Fruit fly (Drosophila melanogaster) whole organism, embryonic: Measurements from ENCODE around the gene nSMase.

Experiments used
- CG10654 ChIP-seq: fragments of 200-800 bp; sonication (Bioruptor generic); optimal IDR thresholded peaks from 2 replicates; lab custom pipeline; 2016; ENCODE audit warnings: missing biosample characterization, missing genetic modification characterization
- CG11560 ChIP-seq: fragments of 200-800 bp; sonication (Bioruptor generic); IDR thresholded peaks from 3 replicates; pipeline ENCODE4 v1.3.6; 2022; ENCODE audit warnings: missing biosample characterization, missing genetic modification characterization
- CG12769 ChIP-seq: fragments of 200-800 bp; sonication (Bioruptor generic); optimal IDR thresholded peaks from 2 replicates; lab custom pipeline; 2019; ENCODE audit warnings: missing biosample characterization, mild to moderate bottlenecking, missing genetic modification characterization, moderate library complexity
- CG14860 ChIP-seq: fragments of 200-800 bp; sonication (Bioruptor generic); IDR thresholded peaks from 3 replicates; pipeline ENCODE4 v1.3.6; 2022; ENCODE audit warnings: missing biosample characterization, missing genetic modification characterization; ENCODE audit not compliant: partially characterized antibody
- CG14965 ChIP-seq: fragments of 200-800 bp; sonication (Bioruptor generic); optimal IDR thresholded peaks from 2 replicates; lab custom pipeline; 2016; ENCODE audit warnings: missing biosample characterization, missing genetic modification characterization, borderline replicate concordance
- CG15073 ChIP-seq: fragments of 200-800 bp; sonication (Bioruptor generic); optimal IDR thresholded peaks from 2 replicates; lab custom pipeline; 2016; ENCODE audit warnings: missing biosample characterization, missing genetic modification characterization
- CG15479 ChIP-seq: fragments of 200-800 bp; sonication (Bioruptor generic); optimal IDR thresholded peaks from 3 replicates; lab custom pipeline; 2019; ENCODE audit warnings: missing biosample characterization, mild to moderate bottlenecking, missing genetic modification characterization, moderate library complexity
- CG16863 ChIP-seq: fragments of 200-800 bp; sonication (Bioruptor generic); optimal IDR thresholded peaks from 3 replicates; lab custom pipeline; 2016; ENCODE audit warnings: missing biosample characterization, missing genetic modification characterization
- CG1792 ChIP-seq: fragments of 200-800 bp; sonication (Bioruptor generic); optimal IDR thresholded peaks from 2 replicates; lab custom pipeline; 2016; ENCODE audit warnings: missing biosample characterization, missing genetic modification characterization
- CG2875 ChIP-seq: fragments of 200-800 bp; sonication (Bioruptor generic); optimal IDR thresholded peaks from 2 replicates; lab custom pipeline; 2017; ENCODE audit warnings: missing biosample characterization, mild to moderate bottlenecking, missing genetic modification characterization, missing genetic modification reagents
- CG34376 ChIP-seq: fragments of 200-800 bp; sonication (Bioruptor generic); optimal IDR thresholded peaks from 2 replicates; lab custom pipeline; 2018; ENCODE audit warnings: missing biosample characterization, mild to moderate bottlenecking, missing genetic modification characterization
- CG43689 ChIP-seq: fragments of 200-800 bp; sonication (Bioruptor generic); IDR thresholded peaks from 2 replicates; pipeline ENCODE4 v1.3.6; 2022; ENCODE audit warnings: missing biosample characterization, missing genetic modification characterization
- CG4730 ChIP-seq: fragments of 200-800 bp; sonication (Bioruptor generic); IDR thresholded peaks from 2 replicates; pipeline ENCODE4 v1.3.6; 2022; ENCODE audit warnings: missing biosample characterization, missing genetic modification characterization
- CG4854 ChIP-seq: fragments of 200-800 bp; sonication (Bioruptor generic); optimal IDR thresholded peaks from 2 replicates; lab custom pipeline; 2016; ENCODE audit warnings: missing biosample characterization, missing genetic modification characterization, inconsistent platforms
- CG6175 ChIP-seq: fragments of 200-800 bp; sonication (Bioruptor generic); IDR thresholded peaks from 3 replicates; pipeline ENCODE4 v1.3.6; 2022; ENCODE audit warnings: missing biosample characterization, missing genetic modification characterization
- CG6689 ChIP-seq: fragments of 200-800 bp; sonication (Bioruptor generic); IDR thresholded peaks from 2 replicates; pipeline ENCODE4 v1.3.6; 2022; ENCODE audit warnings: missing biosample characterization, missing genetic modification characterization
- CG6765 ChIP-seq: fragments of 200-800 bp; sonication (Bioruptor generic); optimal IDR thresholded peaks from 3 replicates; lab custom pipeline; 2017; ENCODE audit warnings: missing biosample characterization, mild to moderate bottlenecking, missing genetic modification characterization
- CG7786 ChIP-seq: fragments of 200-800 bp; sonication (Bioruptor generic); optimal IDR thresholded peaks from 2 replicates; lab custom pipeline; 2016; ENCODE audit warnings: missing biosample characterization, missing genetic modification characterization
- CG8765 ChIP-seq: fragments of 200-800 bp; sonication (Bioruptor generic); IDR thresholded peaks from 2 replicates; pipeline ENCODE4 v1.3.6; 2022; ENCODE audit warnings: missing biosample characterization, missing genetic modification characterization
- CG8924 ChIP-seq: fragments of 200-800 bp; optimal IDR thresholded peaks from 3 replicates; lab custom pipeline; 2019; ENCODE audit warnings: missing biosample characterization, mild to moderate bottlenecking, missing genetic modification characterization, moderate library complexity
- CG9817 ChIP-seq: fragments of 200-800 bp; sonication (Bioruptor generic); optimal IDR thresholded peaks from 2 replicates; lab custom pipeline; 2018; ENCODE audit warnings: missing biosample characterization, mild to moderate bottlenecking, missing genetic modification characterization, moderate library complexity
- Fer1 ChIP-seq: fragments of 200-800 bp; sonication (Bioruptor generic); optimal IDR thresholded peaks from 2 replicates; lab custom pipeline; 2017; ENCODE audit warnings: missing biosample characterization, mild to moderate bottlenecking, missing genetic modification characterization
- Mes4 ChIP-seq: fragments of 200-800 bp; sonication (Bioruptor generic); optimal IDR thresholded peaks from 2 replicates; lab custom pipeline; 2016; ENCODE audit warnings: missing biosample characterization, missing genetic modification characterization
- Mrtf ChIP-seq: fragments of 200-800 bp; sonication (Bioruptor generic); IDR thresholded peaks from 3 replicates; pipeline ENCODE4 v1.3.6; 2022; ENCODE audit warnings: missing biosample characterization, missing genetic modification characterization
- Stat92E ChIP-seq, 3 experiments: fragments of >200 bp in 2 of 3; fragments of 200-800 bp in 1 of 3; sonication (Bioruptor generic) in 1 of 3; optimal IDR thresholded peaks; 2 replicates each; lab custom pipeline; 2017 to 2019; ENCODE audit warnings: missing biosample characterization in 3 of 3, missing genetic modification characterization in 3 of 3, mild to moderate bottlenecking in 1 of 3, moderate library complexity in 1 of 3
- Taf1 ChIP-seq: fragments of 200-800 bp; sonication (Bioruptor generic); IDR thresholded peaks from 2 replicates; pipeline ENCODE4 v1.3.6; 2022; ENCODE audit warnings: missing biosample characterization, missing genetic modification characterization
- amos ChIP-seq: fragments of 200-800 bp; sonication (Bioruptor generic); IDR thresholded peaks from 2 replicates; pipeline ENCODE4 v1.3.6; 2022; ENCODE audit warnings: missing biosample characterization, missing genetic modification characterization; ENCODE audit not compliant: partially characterized antibody
- az2 ChIP-seq: fragments of 200-800 bp; sonication (Bioruptor generic); optimal IDR thresholded peaks from 3 replicates; lab custom pipeline; 2016; ENCODE audit warnings: missing biosample characterization, missing genetic modification characterization
- bsh ChIP-seq, 2 experiments: fragments of 200-800 bp; sonication (Bioruptor generic); optimal IDR thresholded peaks; 2 replicates each; lab custom pipeline; 2017 to 2018; ENCODE audit warnings: mild to moderate bottlenecking in 2 of 2, missing biosample characterization in 2 of 2, missing genetic modification characterization in 2 of 2, moderate library complexity in 1 of 2
- btn ChIP-seq: fragments of 200-800 bp; sonication (Bioruptor generic); optimal IDR thresholded peaks from 2 replicates; lab custom pipeline; 2016; ENCODE audit warnings: missing biosample characterization, missing genetic modification characterization
- ci ChIP-seq: fragments of 200-800 bp; sonication (Bioruptor generic); IDR thresholded peaks from 3 replicates; pipeline ENCODE4 v1.3.6; 2022; ENCODE audit warnings: missing biosample characterization, missing genetic modification characterization
- da ChIP-seq: fragments of 200-800 bp; sonication (Bioruptor generic); optimal IDR thresholded peaks from 2 replicates; lab custom pipeline; 2016; ENCODE audit warnings: missing biosample characterization, missing genetic modification characterization
- danr ChIP-seq: fragments of 200-800 bp; sonication (Bioruptor generic); IDR thresholded peaks from 2 replicates; pipeline ENCODE4 v1.3.6; 2022; ENCODE audit warnings: missing biosample characterization, missing genetic modification characterization
- ewg ChIP-seq: fragments of 200-800 bp; sonication (Bioruptor generic); optimal IDR thresholded peaks from 3 replicates; lab custom pipeline; 2017; ENCODE audit warnings: mild to moderate bottlenecking, missing biosample characterization, missing genetic modification reagents, missing genetic modification characterization
- fd102C ChIP-seq: fragments of 200-800 bp; sonication (Bioruptor generic); optimal IDR thresholded peaks from 2 replicates; lab custom pipeline; 2018; ENCODE audit warnings: missing biosample characterization, mild to moderate bottlenecking, missing genetic modification characterization, moderate library complexity
- fru ChIP-seq: fragments of >200 bp; optimal IDR thresholded peaks from 2 replicates; lab custom pipeline; 2017
- gce ChIP-seq: fragments of 200-800 bp; sonication (Bioruptor generic); IDR thresholded peaks from 3 replicates; pipeline ENCODE4 v1.3.6; 2022; ENCODE audit warnings: missing biosample characterization, missing genetic modification characterization
- gsb-n ChIP-seq: fragments of 200-800 bp; sonication (Bioruptor generic); optimal IDR thresholded peaks from 3 replicates; lab custom pipeline; 2018; ENCODE audit warnings: missing biosample characterization, mild to moderate bottlenecking, missing genetic modification characterization
- h ChIP-seq: fragments of >200 bp; optimal IDR thresholded peaks from 2 replicates; lab custom pipeline; 2017
- hth ChIP-seq: fragments of >200 bp; optimal IDR thresholded peaks from 2 replicates; lab custom pipeline; 2017; ENCODE audit warnings: inconsistent platforms
- lbe ChIP-seq: fragments of 200-800 bp; sonication (Bioruptor generic); optimal IDR thresholded peaks from 2 replicates; lab custom pipeline; 2016; ENCODE audit warnings: missing biosample characterization, mild to moderate bottlenecking, missing genetic modification characterization
- nom ChIP-seq: fragments of 200-800 bp; sonication (Bioruptor generic); optimal IDR thresholded peaks from 2 replicates; lab custom pipeline; 2017; ENCODE audit warnings: missing biosample characterization, missing genetic modification characterization, mild to moderate bottlenecking, moderate library complexity, missing genetic modification reagents
- odd ChIP-seq: fragments of 200-800 bp; sonication (Bioruptor generic); optimal IDR thresholded peaks from 2 replicates; lab custom pipeline; 2017; ENCODE audit warnings: missing biosample characterization, mild to moderate bottlenecking, missing genetic modification characterization
- repo ChIP-seq: fragments of 200-800 bp; sonication (Bioruptor generic); optimal IDR thresholded peaks from 2 replicates; lab custom pipeline; 2016; ENCODE audit warnings: missing biosample characterization, missing genetic modification characterization
- sens-2 ChIP-seq: fragments of 200-800 bp; sonication (Bioruptor generic); IDR thresholded peaks from 2 replicates; pipeline ENCODE4 v1.3.6; 2022; ENCODE audit warnings: missing biosample characterization, missing genetic modification characterization
- seq ChIP-seq: fragments of 200-800 bp; sonication (Bioruptor generic); IDR thresholded peaks from 2 replicates; pipeline ENCODE4 v1.3.6; 2022; ENCODE audit warnings: missing biosample characterization, missing genetic modification characterization
- sisA ChIP-seq: fragments of 200-800 bp; sonication (Bioruptor generic); IDR thresholded peaks from 2 replicates; pipeline ENCODE4 v1.3.6; 2022; ENCODE audit warnings: missing biosample characterization, missing genetic modification characterization
- so ChIP-seq: fragments of 200-800 bp; sonication (Bioruptor generic); IDR thresholded peaks from 3 replicates; pipeline ENCODE4 v1.3.6; 2022; ENCODE audit warnings: missing biosample characterization, missing genetic modification characterization
- ssp ChIP-seq: fragments of 200-800 bp; sonication (Bioruptor generic); IDR thresholded peaks from 2 replicates; pipeline ENCODE4 v1.3.6; 2022; ENCODE audit warnings: missing biosample characterization, missing genetic modification characterization
- stwl ChIP-seq: fragments of 200-800 bp; sonication (Bioruptor generic); optimal IDR thresholded peaks from 3 replicates; lab custom pipeline; 2018; ENCODE audit warnings: missing biosample characterization, mild to moderate bottlenecking, missing genetic modification characterization, moderate library complexity
- tap ChIP-seq: fragments of 200-800 bp; optimal IDR thresholded peaks from 3 replicates; lab custom pipeline; 2019; ENCODE audit warnings: missing biosample characterization, mild to moderate bottlenecking, missing genetic modification characterization, moderate library complexity
- vnd ChIP-seq: fragments of 200-800 bp; sonication (Bioruptor generic); IDR thresholded peaks from 3 replicates; pipeline ENCODE4 v1.3.6; 2022; ENCODE audit warnings: missing biosample characterization, missing genetic modification characterization; ENCODE audit not compliant: partially characterized antibody

The nSMase gene

dm6 chr3L:3192912-3193311, 26.0 kb upstream of the nSMase start, which contains the start of gene Hsp83 (continued):
- TF ChIP-seq tap (peak; percentile 92), CG6765 (GFP tag; lab: Kevin White, UChicago) (peak; percentile 100), stwl (tag; lab: Kevin White, UChicago) (peak; percentile 85), CG2875 (GFP tag; lab: Kevin White, UChicago) (peak; percentile 97), CG8765 (GFP tag; lab: Robert Waterston, UW) (no peak), ci (GFP tag; lab: Robert Waterston, UW) (peak; percentile 99), btn (GFP tag; lab: Kevin White, UChicago) (peak; percentile 94), vnd (GFP tag; lab: Robert Waterston, UW) (no peak), CG15479 (GFP tag; lab: Kevin White, UChicago) (peak; percentile 53), amos (peak; percentile 3; the same call in 1 of the 2 replicates), odd (GFP tag; lab: Kevin White, UChicago) (peak; percentile 99), ssp (GFP tag; lab: Robert Waterston, UW) (peak; percentile 65), CG4730 (GFP tag; lab: Robert Waterston, UW) (peak; percentile 77; the same call in 1 of the 2 replicates), CG6689 (GFP tag; lab: Robert Waterston, UW) (peak; percentile 81), da (GFP tag; lab: Kevin White, UChicago) (peak; percentile 88), CG12769 (peak; percentile 94), gce (GFP tag; lab: Robert Waterston, UW) (peak; percentile 98), Taf1 (GFP tag; lab: Robert Waterston, UW) (peak; percentile 71), CG7786 (GFP tag; lab: Kevin White, UChicago) (peak; percentile 89), az2 (GFP tag; lab: Kevin White, UChicago) (peak; percentile 83), fru (lab: Kevin White, UChicago) (no peak), bsh (GFP tag; optimal IDR thresholded peaks at IDR 0.05; lab: Kevin White, UChicago) (peak; percentile 90 to 91), CG43689 (GFP tag; lab: Robert Waterston, UW) (peak; percentile 80), Mes4 (peak; percentile 97), CG6175 (GFP tag; lab: Robert Waterston, UW) (peak; percentile 90), hth (lab: Kevin White, UChicago) (no peak), lbe (peak; percentile 95), CG15073 (GFP tag; lab: Kevin White, UChicago) (no peak), CG14860 (GFP tag; lab: Robert Waterston, UW) (no peak), sisA (peak; percentile 38; the same call in 1 of the 2 replicates), CG16863 (GFP tag; lab: Kevin White, UChicago) (peak; percentile 90), gsb-n (tag; lab: Kevin White, UChicago) (peak; percentile 85), CG8924 (peak; percentile 81), ewg (GFP tag; lab: Kevin White, UChicago) (peak; percentile 88), sens-2 (GFP tag; lab: Robert Waterston, UW) (peak; percentile 97), CG4854 (GFP tag; lab: Kevin White, UChicago) (peak; percentile 95), h (lab: Kevin White, UChicago) (no peak), CG14965 (GFP tag; lab: Kevin White, UChicago) (peak; percentile 93), danr (GFP tag; lab: Robert Waterston, UW) (peak; percentile 63), nom (GFP tag; lab: Kevin White, UChicago) (peak; percentile 99), CG9817 (tag; lab: Kevin White, UChicago) (peak; percentile 88), CG1792 (peak; percentile 87), Stat92E (GFP tag; optimal IDR thresholded peaks at IDR 0.05; lab: Kevin White, UChicago) (peak in 1 of 3 experiments; percentile 84), fd102C (GFP tag; lab: Kevin White, UChicago) (peak; percentile 86), so (GFP tag; lab: Robert Waterston, UW) (peak; percentile 95), CG34376 (GFP tag; lab: Kevin White, UChicago) (peak; percentile 100), repo (GFP tag; lab: Kevin White, UChicago) (peak; percentile 94), Mrtf (GFP tag; lab: Robert Waterston, UW) (peak; percentile 78; the same call in 2 of the 3 replicates), CG10654 (GFP tag; lab: Kevin White, UChicago) (peak; percentile 91), seq (GFP tag; lab: Robert Waterston, UW) (peak; percentile 92), CG11560 (no peak; the same call in 2 of the 3 replicates), Fer1 (GFP tag; lab: Kevin White, UChicago) (peak; percentile 100)
